Fruit fly (Drosophila melanogaster): ENCODE measurements around the gene GILT1.

The GILT1 gene

dm6 chr3R:13448354-13448753 lies 46.7 kb upstream of the GILT1 start (continued):
- TF ChIP-seq CG12942 (GFP tag; optimal IDR thresholded peaks at IDR 0.05) (no peak), GATAe (GFP tag; conservative IDR thresholded peaks at IDR 0.05) (no peak), CG3163 (GFP tag; optimal IDR thresholded peaks at IDR 0.05) (no peak), nmo (GFP tag; optimal IDR thresholded peaks at IDR 0.05) (peak; percentile 70), ab (GFP tag; optimal IDR thresholded peaks at IDR 0.05) (no peak), eyg (GFP tag; optimal IDR thresholded peaks at IDR 0.05) (no peak), shn (GFP tag; optimal IDR thresholded peaks at IDR 0.05) (no peak), Oli (tag; optimal IDR thresholded peaks at IDR 0.05) (peak; percentile 54), CG12104 (GFP tag; optimal IDR thresholded peaks at IDR 0.05) (no peak), CG7271 (tag; optimal IDR thresholded peaks at IDR 0.05) (no peak), prd (optimal IDR thresholded peaks at IDR 0.05) (no peak), prd (GFP tag; IDR thresholded peaks at IDR 0.05) (peak; percentile 43; the same call in 1 of the 3 replicates), mam (GFP tag; optimal IDR thresholded peaks at IDR 0.05) (no peak), crp (GFP tag; optimal IDR thresholded peaks at IDR 0.05) (no peak), vnd (GFP tag; IDR thresholded peaks at IDR 0.05; ENCODE audit: partially characterized antibody) (no peak), CG17328 (GFP tag; IDR thresholded peaks at IDR 0.05) (peak; percentile 37; the same call in 1 of the 2 replicates), CG16815 (GFP tag; optimal IDR thresholded peaks at IDR 0.05) (no peak), Chrac-16 (GFP tag; optimal IDR thresholded peaks at IDR 0.05) (no peak), Fer2 (tag; optimal IDR thresholded peaks at IDR 0.05) (no peak), Gug (GFP tag; IDR thresholded peaks at IDR 0.05) (no peak; the same call in 3 of the 4 replicates), Gsc (GFP tag; IDR thresholded peaks at IDR 0.05) (no peak), Scr (GFP tag; IDR thresholded peaks at IDR 0.05; ENCODE audit: partially characterized antibody) (no peak), CG31365 (tag; optimal IDR thresholded peaks at IDR 0.05) (no peak), da (GFP tag; optimal IDR thresholded peaks at IDR 0.05) (no peak), ttk (GFP tag; IDR thresholded peaks at IDR 0.05) (peak; percentile 38; the same call in 1 of the 2 replicates), NFAT (GFP tag; IDR thresholded peaks at IDR 0.05) (no peak), CG3065 (GFP tag; optimal IDR thresholded peaks at IDR 0.05) (no peak), ham (GFP tag; IDR thresholded peaks at IDR 0.05) (no peak), tap (tag; optimal IDR thresholded peaks at IDR 0.05) (peak; percentile 9), pho (GFP tag; optimal IDR thresholded peaks at IDR 0.05) (no peak), Dfd (GFP tag; optimal IDR thresholded peaks at IDR 0.05) (no peak), CG8359 (GFP tag; optimal IDR thresholded peaks at IDR 0.05; ENCODE audit: borderline replicate concordance) (peak; percentile 22), trem (tag; optimal IDR thresholded peaks at IDR 0.05) (peak; percentile 29), Nf-YA (GFP tag; IDR thresholded peaks at IDR 0.05) (no peak), CG6654 (GFP tag; optimal IDR thresholded peaks at IDR 0.05) (no peak), CG15011 (GFP tag; optimal IDR thresholded peaks at IDR 0.05) (no peak), CG9609 (GFP tag; optimal IDR thresholded peaks at IDR 0.05) (no peak), CG34376 (GFP tag; optimal IDR thresholded peaks at IDR 0.05) (no peak), CG9932 (GFP tag; IDR thresholded peaks at IDR 0.05) (no peak), Fer1 (GFP tag; optimal IDR thresholded peaks at IDR 0.05) (no peak), H2.0 (GFP tag; IDR thresholded peaks at IDR 0.05) (no peak), Doc3 (GFP tag; IDR thresholded peaks at IDR 0.05; ENCODE audit: partially characterized antibody) (no peak), CkIIα-i1 (GFP tag; IDR thresholded peaks at IDR 0.05) (no peak), CG5953 (GFP tag; IDR thresholded peaks at IDR 0.05) (0 out of 2 replicates have a peak, but pooled peaks have one; percentile 35), CG3407 (GFP tag; optimal IDR thresholded peaks at IDR 0.05) (peak; percentile 35), hkb (optimal IDR thresholded peaks at IDR 0.05) (no peak), hkb (GFP tag; IDR thresholded peaks at IDR 0.05) (peak; percentile 42; the same call in 1 of the 2 replicates), CG14441 (GFP tag; IDR thresholded peaks at IDR 0.05) (no peak), CG8290 (GFP tag; optimal IDR thresholded peaks at IDR 0.05) (no peak), CG8290 (tag; optimal IDR thresholded peaks at IDR 0.05) (no peak), Optix (GFP tag; IDR thresholded peaks at IDR 0.05) (no peak), CG14710 (tag; optimal IDR thresholded peaks at IDR 0.05) (peak; percentile 62), CG7556 (GFP tag; optimal IDR thresholded peaks at IDR 0.05) (peak; percentile 36)
